Worm (Caenorhabditis elegans) whole organism, mixed stage, embryonic: ENCODE results near the gene ora-1.
A peak's percentile ranks its signal among the peaks of the same experiment; 100 is the strongest.

ENCODE experiments used
- M03D4.4 ChIP-seq: sonication (generic microtip); optimal IDR thresholded peaks from 2 replicates; lab custom pipeline; 2017; ENCODE audit warnings: mild to moderate bottlenecking, missing genetic modification characterization, missing compliant biosample characterization
- bed-3 ChIP-seq: fragments of 200-800 bp; sonication (Bioruptor generic); optimal IDR thresholded peaks from 3 replicates; lab custom pipeline; 2018; ENCODE audit warnings: mild to moderate bottlenecking, missing genetic modification characterization, moderate library complexity, missing compliant biosample characterization
- blmp-1 ChIP-seq: fragments of 150-350 bp; optimal IDR thresholded peaks from 2 replicates; lab custom pipeline; 2014; ENCODE audit warnings: missing biosample characterization, missing genetic modification characterization
- ceh-39 ChIP-seq: fragments of 150-350 bp; optimal IDR thresholded peaks from 2 replicates; lab custom pipeline; 2014; ENCODE audit warnings: missing biosample characterization, missing genetic modification characterization
- ceh-43 ChIP-seq: fragments of 200-800 bp; sonication (Bioruptor generic); optimal IDR thresholded peaks from 2 replicates; lab custom pipeline; 2018; ENCODE audit warnings: mild to moderate bottlenecking, missing genetic modification characterization, moderate library complexity, missing compliant biosample characterization
- ceh-83 ChIP-seq: fragments of 200-800 bp; sonication (Bioruptor generic); optimal IDR thresholded peaks from 2 replicates; lab custom pipeline; 2018; ENCODE audit warnings: mild to moderate bottlenecking, missing genetic modification characterization, missing compliant biosample characterization
- ces-1 ChIP-seq: fragments of 150-350 bp; optimal IDR thresholded peaks from 2 replicates; lab custom pipeline; 2014; ENCODE audit warnings: missing biosample characterization, missing genetic modification reagents, missing genetic modification characterization
- cnd-1 ChIP-seq: fragments of 200-800 bp; sonication (Bioruptor generic); optimal IDR thresholded peaks from 2 replicates; lab custom pipeline; 2018; ENCODE audit warnings: mild to moderate bottlenecking, missing genetic modification characterization, missing compliant biosample characterization
- drap-1 ChIP-seq: fragments of 200-800 bp; sonication (Bioruptor generic); optimal IDR thresholded peaks from 3 replicates; lab custom pipeline; 2018; ENCODE audit warnings: mild to moderate bottlenecking, missing genetic modification characterization, missing compliant biosample characterization
- elt-1 ChIP-seq: sonication (generic microtip); optimal IDR thresholded peaks from 2 replicates; lab custom pipeline; 2017; ENCODE audit warnings: missing genetic modification characterization, mild to moderate bottlenecking, missing compliant biosample characterization, antibody characterized with exemption, moderate library complexity, borderline replicate concordance; ENCODE audit not compliant: insufficient read depth
- elt-3 ChIP-seq: fragments of 150-350 bp; optimal IDR thresholded peaks from 2 replicates; lab custom pipeline; 2014; ENCODE audit warnings: missing biosample characterization, missing genetic modification characterization
- flh-1 ChIP-seq: fragments of 200-800 bp; sonication (Bioruptor generic); optimal IDR thresholded peaks from 2 replicates; lab custom pipeline; 2018; ENCODE audit warnings: mild to moderate bottlenecking, missing genetic modification characterization, moderate library complexity, missing compliant biosample characterization
- ham-2 ChIP-seq: fragments of 200-800 bp; sonication (Bioruptor generic); optimal IDR thresholded peaks from 2 replicates; lab custom pipeline; 2018; ENCODE audit warnings: mild to moderate bottlenecking, missing genetic modification characterization, missing compliant biosample characterization
- hlh-1 ChIP-seq: fragments of 150-350 bp; optimal IDR thresholded peaks from 2 replicates; lab custom pipeline; 2014; ENCODE audit warnings: missing biosample characterization, missing genetic modification reagents, missing genetic modification characterization
- lin-13 ChIP-seq: fragments of 150-350 bp; optimal IDR thresholded peaks from 2 replicates; lab custom pipeline; 2014; ENCODE audit warnings: missing biosample characterization, missing genetic modification characterization
- lin-32 ChIP-seq: fragments of 200-800 bp; sonication (Bioruptor generic); optimal IDR thresholded peaks from 2 replicates; lab custom pipeline; 2018; ENCODE audit warnings: mild to moderate bottlenecking, missing genetic modification characterization, missing compliant biosample characterization
- lsy-2 ChIP-seq: fragments of 150-350 bp; optimal IDR thresholded peaks from 2 replicates; lab custom pipeline; 2014; ENCODE audit warnings: missing biosample characterization, missing genetic modification characterization
- mab-5 ChIP-seq: fragments of 150-350 bp; optimal IDR thresholded peaks from 2 replicates; lab custom pipeline; 2014; ENCODE audit warnings: missing biosample characterization, missing genetic modification characterization
- mep-1 ChIP-seq: fragments of 150-350 bp; optimal IDR thresholded peaks from 2 replicates; lab custom pipeline; 2017; ENCODE audit warnings: missing biosample characterization, missing genetic modification reagents, missing genetic modification characterization, inconsistent platforms
- nhr-12 ChIP-seq: fragments of 150-350 bp; optimal IDR thresholded peaks from 2 replicates; lab custom pipeline; 2014; ENCODE audit warnings: missing biosample characterization, missing genetic modification characterization
- nhr-2 ChIP-seq: fragments of 150-350 bp; optimal IDR thresholded peaks from 2 replicates; lab custom pipeline; 2014; ENCODE audit warnings: missing biosample characterization, missing genetic modification characterization
- nhr-237 ChIP-seq: fragments of 150-350 bp; optimal IDR thresholded peaks from 2 replicates; lab custom pipeline; 2014; ENCODE audit warnings: missing biosample characterization, missing genetic modification characterization
- nhr-28 ChIP-seq: fragments of 150-350 bp; optimal IDR thresholded peaks from 2 replicates; lab custom pipeline; 2014; ENCODE audit warnings: missing biosample characterization, missing genetic modification characterization
- pha-4 ChIP-seq: fragments of 150-350 bp; optimal IDR thresholded peaks from 2 replicates; lab custom pipeline; 2018; ENCODE audit warnings: missing biosample characterization, missing genetic modification reagents, missing genetic modification characterization
- sem-2 ChIP-seq: fragments of 200-800 bp; sonication (Bioruptor generic); optimal IDR thresholded peaks from 2 replicates; lab custom pipeline; 2018; ENCODE audit warnings: mild to moderate bottlenecking, missing genetic modification characterization, missing compliant biosample characterization
- snpc-4 ChIP-seq: fragments of 150-350 bp; optimal IDR thresholded peaks from 2 replicates; lab custom pipeline; 2014; ENCODE audit warnings: missing biosample characterization, missing genetic modification characterization
- sptf-1 ChIP-seq: sonication (generic microtip); optimal IDR thresholded peaks from 2 replicates; lab custom pipeline; 2017; ENCODE audit warnings: mild to moderate bottlenecking, missing genetic modification characterization, moderate library complexity, missing compliant biosample characterization
- tbx-8 ChIP-seq: fragments of 200-800 bp; sonication (Bioruptor generic); optimal IDR thresholded peaks from 2 replicates; lab custom pipeline; 2018; ENCODE audit warnings: mild to moderate bottlenecking, missing genetic modification characterization, moderate library complexity, missing compliant biosample characterization
- unc-120 ChIP-seq: sonication (generic microtip); optimal IDR thresholded peaks from 2 replicates; lab custom pipeline; 2017; ENCODE audit warnings: missing genetic modification characterization, missing compliant biosample characterization; ENCODE audit not compliant: poor library complexity, severe bottlenecking
- unc-39 ChIP-seq: fragments of 150-350 bp; optimal IDR thresholded peaks from 2 replicates; lab custom pipeline; 2014; ENCODE audit warnings: missing biosample characterization, missing genetic modification characterization
- unc-62 ChIP-seq: fragments of 150-350 bp; optimal IDR thresholded peaks from 2 replicates; lab custom pipeline; 2014; ENCODE audit warnings: missing biosample characterization, missing genetic modification reagents, missing genetic modification characterization
- zip-8 ChIP-seq: fragments of 150-350 bp; optimal IDR thresholded peaks from 2 replicates; lab custom pipeline; 2014; ENCODE audit warnings: missing biosample characterization, missing genetic modification characterization
- ztf-11 ChIP-seq: fragments of 150-350 bp; optimal IDR thresholded peaks from 2 replicates; lab custom pipeline; 2014; ENCODE audit warnings: missing biosample characterization, missing genetic modification characterization

Gene ora-1

DNA sequence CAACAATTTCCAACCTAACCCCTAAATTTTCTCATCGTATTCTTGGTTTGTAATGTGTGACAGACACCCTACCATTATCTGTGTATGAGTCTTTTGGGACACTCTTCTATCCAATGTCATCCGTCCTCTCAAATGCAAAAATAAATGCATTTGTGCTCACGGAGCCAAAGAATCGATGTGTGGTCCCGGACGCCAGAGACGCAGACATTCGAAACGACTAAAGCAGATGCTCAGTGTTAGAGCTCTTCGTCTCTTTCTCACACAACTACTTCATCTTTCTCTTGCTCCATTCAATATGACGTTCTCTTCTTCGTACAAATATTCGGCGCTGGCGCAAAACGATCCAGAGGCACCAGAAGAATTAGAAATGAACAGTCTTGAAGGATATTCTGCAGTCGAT lies 1.9 kb downstream of the ora-1 start, which contains the start of gene unc-24:
Gene unc-24 (plus strand): TSS at position 283 of the 400 bp plus-strand sequence.
- TF ChIP-seq ceh-43 (GFP tag; lab: Kevin White, UChicago) (no peak), ceh-83 (GFP tag; lab: Kevin White, UChicago) (no peak), lin-13 (tag; lab: Kevin White, UChicago) (no peak), ces-1 (GFP tag; lab: Kevin White, UChicago) (peak; percentile 98), unc-62 (peak; percentile 22), unc-120 (tag; lab: Kevin White, UChicago) (peak; percentile 11)
- TF ChIP-seq, all 35 proteins: peak for 3

DNA sequence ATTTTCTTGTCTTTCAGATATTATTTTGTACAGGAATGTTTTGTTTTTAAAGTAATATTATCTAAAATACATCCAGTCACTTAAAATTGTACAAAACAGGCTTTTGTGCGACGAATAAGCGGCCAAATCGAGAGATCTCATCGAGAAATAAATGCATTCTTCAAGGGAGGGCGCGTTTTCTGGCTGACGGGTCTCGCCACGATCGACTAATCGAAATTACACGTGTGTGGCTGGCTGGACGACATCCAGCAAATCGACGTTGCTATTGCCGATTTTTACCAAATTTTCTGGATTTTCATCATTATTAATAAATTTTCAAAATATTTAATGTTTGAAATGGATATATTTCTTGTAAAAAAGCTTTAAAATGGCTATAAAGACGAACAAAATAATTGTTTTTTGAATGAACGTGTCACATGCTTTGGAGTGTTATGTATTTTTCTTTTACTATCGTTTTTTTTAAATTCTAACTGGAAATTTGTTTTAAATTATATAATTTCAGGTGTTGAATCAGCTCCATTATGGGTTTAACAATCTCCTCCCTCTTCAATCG lies 4.4 kb downstream of the ora-1 start, which contains the start of gene arf-5:
Gene arf-5 (plus strand): TSS at position 503 of the 553 bp plus-strand sequence.
- TF ChIP-seq lsy-2 (tag; lab: Kevin White, UChicago) (peak; percentile 59), ham-2 (no peak), ces-1 (GFP tag; lab: Kevin White, UChicago) (peak; percentile 41), ceh-43 (GFP tag; lab: Kevin White, UChicago) (no peak), mab-5 (tag; lab: Kevin White, UChicago) (no peak), nhr-28 (no peak), sptf-1 (tag; lab: Kevin White, UChicago) (no peak), elt-1 (tag; lab: Kevin White, UChicago) (no peak), ztf-11 (no peak), mep-1 (peak; percentile 40), hlh-1 (tag; lab: Kevin White, UChicago) (no peak), elt-3 (tag; lab: Kevin White, UChicago) (no peak)
- TF ChIP-seq, all 35 proteins: peak for 3

ce11 chrIV:7983021-7983420 lies 5.3 kb downstream of the ora-1 start:
- no peak for TF ChIP-seq ham-2
- peak; percentile 71 for TF ChIP-seq elt-1 (tag; lab: Kevin White, UChicago)

ce11 chrIV:7983728-7984346 lies 6.1 kb downstream of the ora-1 start:
- no peak for TF ChIP-seq nhr-28
- TF ChIP-seq zip-8 = no peak
- no peak for TF ChIP-seq nhr-2
- TF ChIP-seq bed-3 (GFP tag; lab: Kevin White, UChicago) = no peak
- TF ChIP-seq nhr-12 = no peak
- no peak for TF ChIP-seq drap-1
- TF ChIP-seq nhr-237 = no peak
- no peak for TF ChIP-seq flh-1
- TF ChIP-seq ces-1 (GFP tag; lab: Kevin White, UChicago) = no peak
- no peak for TF ChIP-seq sem-2
- no peak for TF ChIP-seq unc-120 (tag; lab: Kevin White, UChicago)
- TF ChIP-seq lin-32 (GFP tag; lab: Kevin White, UChicago) = no peak

- no peak for TF ChIP-seq snpc-4 (tag; lab: Kevin White, UChicago)
- TF ChIP-seq elt-1 (tag; lab: Kevin White, UChicago) = no peak
- no peak for TF ChIP-seq tbx-8 (GFP tag; lab: Kevin White, UChicago)
- peak; percentile 28 for TF ChIP-seq elt-3 (tag; lab: Kevin White, UChicago)
- TF ChIP-seq nhr-12 = no peak
- TF ChIP-seq ces-1 (GFP tag; lab: Kevin White, UChicago) = no peak
- TF ChIP-seq M03D4.4 (tag; lab: Kevin White, UChicago) = no peak
Observed at ce11 chrIV:7985737-7986136, 8.0 kb downstream of the ora-1 start.

ce11 chrIV:7987083-7987482 lies 9.4 kb downstream of the ora-1 start, which contains the start of gene mec-17:
Gene mec-17, minus strand, starts transcription at chrIV:7987183.
- no peak for TF ChIP-seq pha-4
- TF ChIP-seq cnd-1 (tag; lab: Kevin White, UChicago) = no peak
- no peak for TF ChIP-seq hlh-1 (tag; lab: Kevin White, UChicago)
- TF ChIP-seq mab-5 (tag; lab: Kevin White, UChicago) = no peak
- no peak for TF ChIP-seq ceh-43 (GFP tag; lab: Kevin White, UChicago)
- TF ChIP-seq unc-39 = no peak
- TF ChIP-seq ces-1 (GFP tag; lab: Kevin White, UChicago) = no peak
- TF ChIP-seq nhr-12 = no peak
- no peak for TF ChIP-seq ceh-39 (tag; lab: Kevin White, UChicago)
- TF ChIP-seq sptf-1 (tag; lab: Kevin White, UChicago) = no peak
- no peak for TF ChIP-seq blmp-1 (tag; lab: Kevin White, UChicago)
- TF ChIP-seq M03D4.4 (tag; lab: Kevin White, UChicago) = no peak
- no peak for TF ChIP-seq unc-62
- no peak for TF ChIP-seq ham-2
